Worm (Caenorhabditis elegans) whole organism, early embryonic: ENCODE data around the gene usip-1.

Experiments used
- ama-1 ChIP-seq: fragments of 150-350 bp; optimal IDR thresholded peaks from 2 replicates; lab custom pipeline; 2014
- tbx-11 ChIP-seq: fragments of 200-800 bp; sonication (Bioruptor generic); IDR thresholded peaks from 2 replicates; pipeline ENCODE4 v1.3.6; 2022; ENCODE audit warnings: missing genetic modification characterization, missing compliant biosample characterization
- tbx-37 ChIP-seq: fragments of 200-800 bp; sonication (Bioruptor generic); conservative IDR thresholded peaks from 2 replicates; pipeline ENCODE4 v1.3.6; 2022; ENCODE audit warnings: missing genetic modification reagents, missing genetic modification characterization, missing compliant biosample characterization
- tra-4 ChIP-seq: sonication (generic microtip); optimal IDR thresholded peaks from 2 replicates; lab custom pipeline; 2017; ENCODE audit warnings: missing genetic modification characterization, missing compliant biosample characterization

- TF ChIP-seq ama-1 (lab: Kevin White, UChicago) (no peak), tra-4 (tag; lab: Kevin White, UChicago) (no peak), tbx-11 (GFP tag; lab: Robert Waterston, UW) (no peak), tbx-37 (GFP tag; lab: Robert Waterston, UW) (no peak)
Observed at ce11 chrV:12197748-12198147, 13.8 kb upstream of the usip-1 start.
